Worm (Caenorhabditis elegans) whole organism, midembryonic: ENCODE data around the gene mppb-1.

Experiments
- T22C8.4 ChIP-seq: fragments of 200-800 bp; sonication (Bioruptor generic); IDR thresholded peaks from 2 replicates; pipeline ENCODE4 v1.3.6; 2022; ENCODE audit warnings: missing genetic modification characterization, missing compliant biosample characterization
- cog-1 ChIP-seq: sonication (generic microtip); optimal IDR thresholded peaks from 2 replicates; lab custom pipeline; 2016; ENCODE audit warnings: missing genetic modification characterization, missing compliant biosample characterization
- flt-1 ChIP-seq: fragments of 200-800 bp; sonication (Bioruptor generic); IDR thresholded peaks from 2 replicates; pipeline ENCODE4 v1.3.6; 2022; ENCODE audit warnings: missing genetic modification characterization, missing compliant biosample characterization
- klf-2 ChIP-seq: fragments of 200-800 bp; sonication (Bioruptor generic); conservative IDR thresholded peaks from 2 replicates; pipeline ENCODE4 v1.3.6; 2022; ENCODE audit warnings: missing genetic modification reagents, missing genetic modification characterization, missing compliant biosample characterization
- med-1 ChIP-seq: sonication (generic microtip); optimal IDR thresholded peaks from 2 replicates; lab custom pipeline; 2017; ENCODE audit warnings: missing genetic modification characterization, mild to moderate bottlenecking, missing compliant biosample characterization, antibody characterized with exemption, missing genetic modification reagents; ENCODE audit not compliant: insufficient read depth
- ref-1 ChIP-seq: fragments of 200-800 bp; sonication (Bioruptor generic); conservative IDR thresholded peaks from 2 replicates; pipeline ENCODE4 v1.3.6; 2022; ENCODE audit warnings: missing genetic modification reagents, missing genetic modification characterization, missing compliant biosample characterization
- tab-1 ChIP-seq: fragments of 200-800 bp; sonication (Bioruptor generic); IDR thresholded peaks from 2 replicates; pipeline ENCODE4 v1.3.6; 2022; ENCODE audit warnings: missing genetic modification characterization, missing compliant biosample characterization
- ztf-23 ChIP-seq: fragments of 200-800 bp; sonication (Bioruptor generic); IDR thresholded peaks from 2 replicates; pipeline ENCODE4 v1.3.6; 2022; ENCODE audit warnings: missing genetic modification reagents, missing genetic modification characterization, missing compliant biosample characterization
- ztf-29 ChIP-seq: fragments of 200-800 bp; sonication (Bioruptor generic); IDR thresholded peaks from 2 replicates; pipeline ENCODE4 v1.3.6; 2022; ENCODE audit warnings: missing genetic modification reagents, missing genetic modification characterization, missing compliant biosample characterization

mppb-1 gene

DNA sequence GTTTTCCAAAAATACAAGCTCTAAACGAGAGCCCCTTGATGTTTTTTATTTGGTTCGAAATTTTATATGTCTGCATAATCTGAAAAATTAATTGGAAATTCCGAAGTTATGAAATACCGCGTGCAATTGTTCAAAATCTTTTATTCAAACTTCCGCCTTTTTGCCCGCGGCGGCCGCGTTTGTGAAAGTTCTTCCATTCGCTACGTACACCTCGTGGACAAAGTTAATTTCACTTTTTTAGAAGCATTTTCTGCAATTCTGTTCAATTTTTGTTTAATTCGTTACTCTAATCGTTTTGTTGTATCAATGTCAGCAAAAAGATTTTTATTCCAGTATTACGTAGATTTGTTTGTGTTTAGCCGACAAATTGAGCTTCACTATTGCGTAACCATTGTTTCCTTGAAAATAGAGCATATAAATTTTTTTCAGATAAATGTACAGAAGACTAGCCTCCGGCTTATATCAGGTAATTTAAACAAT is at the start of gene mppb-1:
TSS of gene mppb-1 (plus strand) at position 430 of the 480 bp plus-strand sequence.
- no peak for TF ChIP-seq med-1 (GFP tag; lab: Kevin White, UChicago)
- TF ChIP-seq flt-1 (GFP tag; lab: Robert Waterston, UW): no peak
- TF ChIP-seq ztf-29 (GFP tag; lab: Robert Waterston, UW): no peak
- no peak for TF ChIP-seq T22C8.4 (GFP tag; lab: Robert Waterston, UW)
- TF ChIP-seq ref-1 (GFP tag; lab: Robert Waterston, UW): 0 out of 2 replicates have a peak, but pooled peaks have one; percentile 30
- TF ChIP-seq tab-1 (GFP tag; lab: Robert Waterston, UW): no peak
- TF ChIP-seq cog-1 (tag; lab: Kevin White, UChicago): peak; percentile 23
- no peak for TF ChIP-seq klf-2 (GFP tag; lab: Robert Waterston, UW)
- peak; percentile 80 for TF ChIP-seq ztf-23 (GFP tag; lab: Robert Waterston, UW)

DNA sequence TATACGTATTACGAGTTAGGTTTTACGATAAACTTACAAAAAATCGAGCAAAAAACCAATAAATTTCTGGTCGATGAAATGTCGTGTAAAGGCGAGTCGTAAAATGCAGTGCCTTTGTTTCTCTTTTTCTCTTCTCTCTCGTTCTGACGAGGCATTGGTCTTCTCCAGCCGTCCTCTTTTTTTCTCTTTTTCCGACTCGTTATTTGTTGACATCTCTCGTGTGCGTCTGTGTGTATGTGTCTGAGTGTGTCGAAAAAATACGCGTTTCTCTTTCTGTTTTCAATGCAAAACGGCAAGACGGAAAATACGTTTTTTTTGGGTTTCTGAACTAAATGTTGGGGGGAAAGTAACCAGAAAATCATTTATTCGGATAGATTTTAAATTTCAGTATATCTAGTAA is 41.9 kb upstream of the mppb-1 start, which contains the start of gene C53D6.6:
TSS of gene C53D6.6 (minus strand) at position 118 of the 400 bp plus-strand sequence.
- TF ChIP-seq ztf-29 (GFP tag; lab: Robert Waterston, UW) (no peak), med-1 (GFP tag; lab: Kevin White, UChicago) (no peak), ref-1 (GFP tag; lab: Robert Waterston, UW) (no peak), ztf-23 (GFP tag; lab: Robert Waterston, UW) (no peak), tab-1 (GFP tag; lab: Robert Waterston, UW) (no peak), cog-1 (tag; lab: Kevin White, UChicago) (no peak)

DNA sequence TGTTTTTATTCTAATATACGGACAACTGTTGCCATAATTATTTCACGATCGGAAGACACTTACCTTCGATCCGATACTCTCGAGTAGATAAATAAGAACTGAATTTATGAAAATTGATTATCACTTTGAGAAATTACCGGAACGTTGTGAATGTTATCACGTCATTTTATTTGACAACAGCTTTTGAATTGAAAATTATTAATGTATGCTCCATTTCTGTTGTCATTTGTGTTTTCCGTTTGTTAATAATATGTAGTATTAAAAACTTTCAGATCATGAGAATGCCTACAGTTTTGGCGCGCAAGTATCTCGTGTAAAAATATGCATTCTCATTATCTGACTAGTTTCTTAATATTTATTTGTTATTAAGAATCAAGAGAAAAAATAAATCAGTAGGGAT is 40.1 kb upstream of the mppb-1 start, which contains the start of gene C53D6.10:
TSS of gene C53D6.10 (minus strand) at position 101 of the 400 bp plus-strand sequence.
- no peak for TF ChIP-seq med-1 (GFP tag; lab: Kevin White, UChicago)
- no peak for TF ChIP-seq flt-1 (GFP tag; lab: Robert Waterston, UW)
- TF ChIP-seq ztf-29 (GFP tag; lab: Robert Waterston, UW): no peak
- TF ChIP-seq cog-1 (tag; lab: Kevin White, UChicago): no peak
- TF ChIP-seq tab-1 (GFP tag; lab: Robert Waterston, UW): no peak
- no peak for TF ChIP-seq ref-1 (GFP tag; lab: Robert Waterston, UW)
- TF ChIP-seq klf-2 (GFP tag; lab: Robert Waterston, UW): no peak
- TF ChIP-seq ztf-23 (GFP tag; lab: Robert Waterston, UW): no peak
- no peak for TF ChIP-seq T22C8.4 (GFP tag; lab: Robert Waterston, UW)

DNA sequence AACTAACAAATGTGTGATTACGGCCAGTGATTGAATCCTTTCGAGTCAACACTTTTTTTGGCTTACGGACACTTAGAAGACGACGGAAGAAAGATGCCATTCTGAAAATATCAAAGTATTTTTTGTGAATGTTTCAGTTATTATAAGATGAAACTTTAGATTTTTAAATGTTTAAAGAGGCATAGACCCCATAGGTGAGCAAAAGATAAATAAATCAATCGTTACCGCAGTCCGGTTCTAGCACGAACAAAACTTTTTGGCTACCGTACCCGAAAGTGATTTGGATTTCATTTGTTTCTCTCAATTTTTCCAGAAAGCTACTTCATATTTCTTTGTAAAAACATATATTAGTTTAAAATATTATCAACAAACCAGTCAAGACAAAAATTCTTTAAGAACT is 37.4 kb upstream of the mppb-1 start, which contains the start of gene C53D6.7:
TSS of gene C53D6.7 (minus strand) at position 101 of the 400 bp plus-strand sequence.
- no peak for TF ChIP-seq tab-1 (GFP tag; lab: Robert Waterston, UW)
- no peak for TF ChIP-seq flt-1 (GFP tag; lab: Robert Waterston, UW)
- no peak for TF ChIP-seq ref-1 (GFP tag; lab: Robert Waterston, UW)
- no peak for TF ChIP-seq T22C8.4 (GFP tag; lab: Robert Waterston, UW)
- TF ChIP-seq med-1 (GFP tag; lab: Kevin White, UChicago): no peak

DNA sequence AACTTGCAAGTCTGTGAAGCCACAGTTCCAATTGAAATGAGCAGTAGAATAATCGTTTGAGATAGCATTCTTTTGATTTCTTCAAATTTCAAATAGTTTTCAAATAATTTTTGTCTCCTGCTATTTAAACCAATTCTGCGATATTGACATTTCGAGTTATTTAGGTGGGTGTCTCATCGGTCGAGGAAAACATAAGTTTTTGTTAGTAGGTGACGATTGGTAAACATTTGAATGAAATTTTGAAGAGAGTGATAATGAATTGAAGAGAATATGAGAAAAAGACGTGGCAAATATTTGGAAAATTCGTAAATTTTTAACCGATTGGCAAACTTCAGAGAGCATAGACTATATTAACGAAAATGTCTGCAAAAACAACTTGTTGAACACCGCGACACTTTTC is 34.1 kb upstream of the mppb-1 start, which contains the start of gene Y73F4A.3:
TSS of gene Y73F4A.3 (minus strand) at position 101 of the 400 bp plus-strand sequence.
- TF ChIP-seq flt-1 (GFP tag; lab: Robert Waterston, UW): no peak
- TF ChIP-seq T22C8.4 (GFP tag; lab: Robert Waterston, UW): no peak
- no peak for TF ChIP-seq ztf-29 (GFP tag; lab: Robert Waterston, UW)
- no peak for TF ChIP-seq med-1 (GFP tag; lab: Kevin White, UChicago)
- no peak for TF ChIP-seq klf-2 (GFP tag; lab: Robert Waterston, UW)
- TF ChIP-seq ztf-23 (GFP tag; lab: Robert Waterston, UW): no peak
- no peak for TF ChIP-seq cog-1 (tag; lab: Kevin White, UChicago)
- no peak for TF ChIP-seq tab-1 (GFP tag; lab: Robert Waterston, UW)
- no peak for TF ChIP-seq ref-1 (GFP tag; lab: Robert Waterston, UW)

DNA sequence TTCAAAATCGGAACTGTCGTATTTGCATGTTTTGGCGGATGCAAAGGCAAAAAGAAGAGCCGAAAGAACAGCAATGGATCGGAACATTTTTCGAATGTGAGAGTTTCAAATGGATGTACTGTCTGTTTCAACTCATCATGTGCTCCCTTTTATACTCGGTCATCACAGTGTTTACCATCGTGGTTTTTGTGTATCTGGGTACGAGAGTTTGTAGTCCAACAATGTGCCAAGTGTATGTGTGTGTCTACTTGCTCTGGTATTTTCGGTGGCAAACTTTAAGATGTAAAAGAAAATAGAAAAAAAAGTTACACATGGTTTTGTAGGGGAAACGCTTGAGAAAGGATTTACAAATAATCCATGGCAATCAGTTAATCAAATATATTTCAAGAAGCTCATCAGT is 31.2 kb upstream of the mppb-1 start, which contains the start of gene Y73F4A.2:
TSS of gene Y73F4A.2 (minus strand) at position 124 of the 400 bp plus-strand sequence.
- no peak for TF ChIP-seq tab-1 (GFP tag; lab: Robert Waterston, UW)
- TF ChIP-seq klf-2 (GFP tag; lab: Robert Waterston, UW): no peak
- no peak for TF ChIP-seq T22C8.4 (GFP tag; lab: Robert Waterston, UW)
- no peak for TF ChIP-seq ref-1 (GFP tag; lab: Robert Waterston, UW)
- TF ChIP-seq cog-1 (tag; lab: Kevin White, UChicago): no peak
- no peak for TF ChIP-seq ztf-23 (GFP tag; lab: Robert Waterston, UW)
- no peak for TF ChIP-seq med-1 (GFP tag; lab: Kevin White, UChicago)
- no peak for TF ChIP-seq ztf-29 (GFP tag; lab: Robert Waterston, UW)
- no peak for TF ChIP-seq flt-1 (GFP tag; lab: Robert Waterston, UW)

DNA sequence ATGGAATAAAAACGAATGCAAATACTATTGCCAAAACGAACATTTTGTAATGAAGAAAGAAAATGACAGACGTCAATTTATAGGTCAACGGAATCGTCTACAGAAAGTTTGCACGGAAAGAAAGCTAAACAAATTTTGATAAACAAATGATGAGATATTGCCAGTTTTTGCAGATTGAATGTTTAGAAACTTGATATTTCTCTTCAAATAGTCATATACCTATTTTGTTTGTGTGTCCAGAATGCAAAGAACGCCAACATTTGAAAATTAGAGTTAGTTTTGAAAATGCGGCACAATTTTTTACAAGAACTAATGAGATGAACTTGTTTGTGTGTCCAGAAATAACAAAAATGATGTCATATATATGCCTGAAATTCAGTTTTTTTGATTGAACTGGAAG is 29.2 kb upstream of the mppb-1 start, which contains the start of gene Y73F4A.1:
TSS of gene Y73F4A.1 (minus strand) at position 101 of the 400 bp plus-strand sequence.
- TF ChIP-seq tab-1 (GFP tag; lab: Robert Waterston, UW) (no peak), ztf-23 (GFP tag; lab: Robert Waterston, UW) (no peak), ref-1 (GFP tag; lab: Robert Waterston, UW) (no peak), ztf-29 (GFP tag; lab: Robert Waterston, UW) (no peak), klf-2 (GFP tag; lab: Robert Waterston, UW) (no peak), cog-1 (tag; lab: Kevin White, UChicago) (no peak), med-1 (GFP tag; lab: Kevin White, UChicago) (no peak), T22C8.4 (GFP tag; lab: Robert Waterston, UW) (no peak), flt-1 (GFP tag; lab: Robert Waterston, UW) (no peak)

DNA sequence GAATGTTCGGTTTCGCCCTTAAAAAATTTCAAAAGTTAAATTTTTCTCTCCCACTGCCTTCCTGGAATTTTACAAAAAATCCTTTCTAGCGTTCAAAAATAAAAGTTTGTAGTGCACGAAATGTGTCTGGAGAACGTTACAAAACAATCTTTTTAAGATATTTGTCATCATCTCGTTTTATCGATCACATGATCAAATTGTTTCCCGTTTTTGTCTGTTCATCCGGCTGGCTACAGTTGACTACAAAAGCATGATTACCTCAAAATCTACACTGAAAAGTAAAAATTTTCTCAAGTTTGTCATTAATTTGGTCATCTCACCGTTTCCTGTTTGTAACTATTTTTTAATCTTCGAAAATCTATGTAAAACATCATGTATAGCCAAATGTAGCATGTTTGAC is 23.4 kb upstream of the mppb-1 start:
- no peak for TF ChIP-seq flt-1 (GFP tag; lab: Robert Waterston, UW)
- no peak for TF ChIP-seq tab-1 (GFP tag; lab: Robert Waterston, UW)
- TF ChIP-seq cog-1 (tag; lab: Kevin White, UChicago): no peak
- no peak for TF ChIP-seq ref-1 (GFP tag; lab: Robert Waterston, UW)
- TF ChIP-seq ztf-23 (GFP tag; lab: Robert Waterston, UW): no peak
- no peak for TF ChIP-seq klf-2 (GFP tag; lab: Robert Waterston, UW)
- TF ChIP-seq ztf-29 (GFP tag; lab: Robert Waterston, UW): no peak
